Fruit fly (Drosophila melanogaster) whole organism, embryonic: ENCODE measurements around the gene MICAL-like.
A peak's percentile ranks its signal among the peaks of the same experiment; 100 is the strongest.

ENCODE experiments used
- B-H2 ChIP-seq: fragments of 200-800 bp; sonication (Bioruptor generic); optimal IDR thresholded peaks from 2 replicates; lab custom pipeline; 2018; ENCODE audit warnings: missing biosample characterization, mild to moderate bottlenecking, missing genetic modification characterization
- CG12744 ChIP-seq: fragments of 200-800 bp; sonication (Bioruptor generic); optimal IDR thresholded peaks from 2 replicates; lab custom pipeline; 2016; ENCODE audit warnings: missing biosample characterization, missing genetic modification characterization
- CG14710 ChIP-seq: fragments of 200-800 bp; sonication (Bioruptor generic); optimal IDR thresholded peaks from 3 replicates; lab custom pipeline; 2019; ENCODE audit warnings: missing biosample characterization, mild to moderate bottlenecking, missing genetic modification characterization, moderate library complexity
- CG14965 ChIP-seq: fragments of 200-800 bp; sonication (Bioruptor generic); optimal IDR thresholded peaks from 2 replicates; lab custom pipeline; 2016; ENCODE audit warnings: missing biosample characterization, missing genetic modification characterization, borderline replicate concordance
- CG1529 ChIP-seq: fragments of 200-800 bp; sonication (Bioruptor generic); optimal IDR thresholded peaks from 3 replicates; lab custom pipeline; 2018; ENCODE audit warnings: missing biosample characterization, missing genetic modification characterization
- CG17328 ChIP-seq: fragments of 200-800 bp; sonication (Bioruptor generic); IDR thresholded peaks from 2 replicates; pipeline ENCODE4 v1.3.6; 2022; ENCODE audit warnings: missing biosample characterization, missing genetic modification characterization
- CG17385 ChIP-seq: fragments of 200-800 bp; sonication (Bioruptor generic); optimal IDR thresholded peaks from 3 replicates; lab custom pipeline; 2018; ENCODE audit warnings: missing biosample characterization, mild to moderate bottlenecking, missing genetic modification characterization
- CG42726 ChIP-seq: fragments of 200-800 bp; sonication (Bioruptor generic); IDR thresholded peaks from 2 replicates; pipeline ENCODE4 v1.3.6; 2022; ENCODE audit warnings: missing biosample characterization, missing genetic modification characterization; ENCODE audit not compliant: partially characterized antibody
- CG5180 ChIP-seq: fragments of 200-800 bp; sonication (Bioruptor generic); optimal IDR thresholded peaks from 3 replicates; lab custom pipeline; 2017; ENCODE audit warnings: missing biosample characterization, missing genetic modification characterization, mild to moderate bottlenecking, moderate library complexity, missing genetic modification reagents
- CG6272 ChIP-seq: fragments of 200-800 bp; sonication (Bioruptor generic); IDR thresholded peaks from 2 replicates; pipeline ENCODE4 v1.3.6; 2022; ENCODE audit warnings: missing biosample characterization, missing genetic modification characterization
- CG6765 ChIP-seq: fragments of 200-800 bp; sonication (Bioruptor generic); optimal IDR thresholded peaks from 3 replicates; lab custom pipeline; 2017; ENCODE audit warnings: missing biosample characterization, mild to moderate bottlenecking, missing genetic modification characterization
- CG7357 ChIP-seq: fragments of 200-800 bp; sonication (Bioruptor generic); IDR thresholded peaks from 3 replicates; pipeline ENCODE4 v1.3.6; 2022; ENCODE audit warnings: missing biosample characterization, missing genetic modification characterization
- CG7372 ChIP-seq: fragments of 200-800 bp; sonication (Bioruptor generic); IDR thresholded peaks from 2 replicates; pipeline ENCODE4 v1.3.6; 2022; ENCODE audit warnings: missing biosample characterization, missing genetic modification characterization
- CG7963 ChIP-seq: fragments of 200-800 bp; sonication (Bioruptor generic); IDR thresholded peaks from 3 replicates; pipeline ENCODE4 v1.3.6; 2022; ENCODE audit warnings: missing biosample characterization, missing genetic modification characterization; ENCODE audit not compliant: partially characterized antibody
- CG8924 ChIP-seq: fragments of 200-800 bp; optimal IDR thresholded peaks from 3 replicates; lab custom pipeline; 2019; ENCODE audit warnings: missing biosample characterization, mild to moderate bottlenecking, missing genetic modification characterization, moderate library complexity
- CG9932 ChIP-seq: fragments of 200-800 bp; sonication (Bioruptor generic); IDR thresholded peaks from 2 replicates; pipeline ENCODE4 v1.3.6; 2022; ENCODE audit warnings: missing biosample characterization, missing genetic modification characterization
- CHES-1-like ChIP-seq: fragments of 200-800 bp; sonication (Bioruptor generic); optimal IDR thresholded peaks from 2 replicates; lab custom pipeline; 2016; ENCODE audit warnings: missing biosample characterization, missing genetic modification characterization
- Eip74EF ChIP-seq, 2 experiments: fragments of 200-800 bp in 1 of 2; fragments of >200 bp in 1 of 2; sonication (Bioruptor generic) in 1 of 2; optimal IDR thresholded peaks; 2 replicates each; lab custom pipeline; 2017 to 2019; ENCODE audit warnings: missing biosample characterization in 2 of 2, missing genetic modification characterization in 2 of 2, mild to moderate bottlenecking in 1 of 2, moderate library complexity in 1 of 2
- Fer1 ChIP-seq: fragments of 200-800 bp; sonication (Bioruptor generic); optimal IDR thresholded peaks from 2 replicates; lab custom pipeline; 2017; ENCODE audit warnings: missing biosample characterization, mild to moderate bottlenecking, missing genetic modification characterization
- HLH4C ChIP-seq: fragments of 200-800 bp; sonication (Bioruptor generic); IDR thresholded peaks from 3 replicates; pipeline ENCODE4 v1.3.6; 2022; ENCODE audit warnings: missing biosample characterization, missing genetic modification characterization; ENCODE audit not compliant: partially characterized antibody
- HLHmδ ChIP-seq: fragments of 200-800 bp; sonication (Bioruptor generic); optimal IDR thresholded peaks from 2 replicates; lab custom pipeline; 2018; ENCODE audit warnings: missing biosample characterization, mild to moderate bottlenecking, missing genetic modification characterization, moderate library complexity
- Hmx ChIP-seq: fragments of 200-800 bp; sonication (Bioruptor generic); optimal IDR thresholded peaks from 2 replicates; lab custom pipeline; 2016; ENCODE audit warnings: missing biosample characterization, missing genetic modification characterization
- Hsf ChIP-seq: fragments of 200-800 bp; sonication (Bioruptor generic); optimal IDR thresholded peaks from 3 replicates; lab custom pipeline; 2016; ENCODE audit warnings: missing biosample characterization, missing genetic modification characterization
- Mrtf ChIP-seq: fragments of 200-800 bp; sonication (Bioruptor generic); IDR thresholded peaks from 3 replicates; pipeline ENCODE4 v1.3.6; 2022; ENCODE audit warnings: missing biosample characterization, missing genetic modification characterization
- NC2α ChIP-seq: fragments of 200-800 bp; sonication (Bioruptor generic); optimal IDR thresholded peaks from 2 replicates; lab custom pipeline; 2016; ENCODE audit warnings: missing biosample characterization, missing genetic modification characterization
- Side ChIP-seq: fragments of 200-800 bp; sonication (Bioruptor generic); optimal IDR thresholded peaks from 2 replicates; lab custom pipeline; 2016; ENCODE audit warnings: missing biosample characterization, missing genetic modification characterization
- Sin3A ChIP-seq: fragments of >200 bp; optimal IDR thresholded peaks from 2 replicates; lab custom pipeline; 2018
- Sry-δ ChIP-seq: fragments of 200-800 bp; sonication (Bioruptor generic); optimal IDR thresholded peaks from 2 replicates; lab custom pipeline; 2016; ENCODE audit warnings: missing biosample characterization, missing genetic modification characterization
- Stat92E ChIP-seq, 3 experiments: fragments of >200 bp in 2 of 3; fragments of 200-800 bp in 1 of 3; sonication (Bioruptor generic) in 1 of 3; optimal IDR thresholded peaks; 2 replicates each; lab custom pipeline; 2017 to 2019; ENCODE audit warnings: missing biosample characterization in 3 of 3, missing genetic modification characterization in 3 of 3, mild to moderate bottlenecking in 1 of 3, moderate library complexity in 1 of 3
- Trl ChIP-seq, 3 experiments: fragments of >200 bp in 2 of 3; fragments of 200-800 bp in 1 of 3; sonication (Bioruptor generic) in 1 of 3; optimal IDR thresholded peaks; 2 replicates in 1 of 3; 3 replicates in 2 of 3; lab custom pipeline; 2016 to 2017; ENCODE audit warnings: missing biosample characterization in 1 of 3, missing genetic modification characterization in 1 of 3
- bowl ChIP-seq: fragments of 200-800 bp; sonication (Bioruptor generic); IDR thresholded peaks from 2 replicates; pipeline ENCODE4 v1.3.6; 2022; ENCODE audit warnings: missing biosample characterization, missing genetic modification characterization
- chinmo ChIP-seq: fragments of 200-800 bp; sonication (Bioruptor generic); IDR thresholded peaks from 4 replicates; pipeline ENCODE4 v1.3.6; 2022; ENCODE audit warnings: missing biosample characterization, missing genetic modification characterization; ENCODE audit not compliant: partially characterized antibody
- crol ChIP-seq: fragments of 200-800 bp; sonication (Bioruptor generic); IDR thresholded peaks from 2 replicates; pipeline ENCODE4 v1.3.6; 2022; ENCODE audit warnings: missing biosample characterization, missing genetic modification characterization
- dmrt99B ChIP-seq: fragments of 200-800 bp; sonication (Bioruptor generic); optimal IDR thresholded peaks from 2 replicates; lab custom pipeline; 2018; ENCODE audit warnings: missing biosample characterization, mild to moderate bottlenecking, missing genetic modification characterization, moderate library complexity
- dpn ChIP-seq, 2 experiments: fragments of 200-800 bp; sonication (Bioruptor generic); optimal IDR thresholded peaks; 3 replicates each; lab custom pipeline; 2016; ENCODE audit warnings: missing biosample characterization in 2 of 2, missing genetic modification characterization in 2 of 2
- gcm2 ChIP-seq: fragments of 200-800 bp; sonication (Bioruptor generic); optimal IDR thresholded peaks from 2 replicates; lab custom pipeline; 2016; ENCODE audit warnings: missing biosample characterization, missing genetic modification characterization
- gem ChIP-seq: fragments of 200-800 bp; sonication (Bioruptor generic); optimal IDR thresholded peaks from 2 replicates; lab custom pipeline; 2019; ENCODE audit warnings: missing biosample characterization, mild to moderate bottlenecking, missing genetic modification characterization, moderate library complexity
- h ChIP-seq: fragments of >200 bp; optimal IDR thresholded peaks from 2 replicates; lab custom pipeline; 2017
- hkb ChIP-seq, 2 experiments: fragments of 200-800 bp in 1 of 2; fragments of >200 bp in 1 of 2; sonication (Bioruptor generic) in 1 of 2; IDR thresholded peaks in 1 of 2; optimal IDR thresholded peaks in 1 of 2; 2 replicates each; pipeline versions ENCODE4 v1.3.6 to Lab custom; 2017 to 2022; ENCODE audit warnings: missing biosample characterization in 1 of 2, missing genetic modification characterization in 1 of 2
- lbe ChIP-seq: fragments of 200-800 bp; sonication (Bioruptor generic); optimal IDR thresholded peaks from 2 replicates; lab custom pipeline; 2016; ENCODE audit warnings: missing biosample characterization, mild to moderate bottlenecking, missing genetic modification characterization
- nerfin-2 ChIP-seq: fragments of 200-800 bp; sonication (Bioruptor generic); IDR thresholded peaks from 2 replicates; pipeline ENCODE4 v1.3.6; 2022; ENCODE audit warnings: missing biosample characterization, missing genetic modification characterization; ENCODE audit not compliant: partially characterized antibody
- p53 ChIP-seq: fragments of 200-800 bp; sonication (Bioruptor generic); optimal IDR thresholded peaks from 2 replicates; lab custom pipeline; 2016; ENCODE audit warnings: missing biosample characterization, missing genetic modification characterization
- sd ChIP-seq: fragments of 200-800 bp; sonication (Bioruptor generic); optimal IDR thresholded peaks from 3 replicates; lab custom pipeline; 2018; ENCODE audit warnings: missing biosample characterization, mild to moderate bottlenecking, missing genetic modification characterization, moderate library complexity
- sens-2 ChIP-seq: fragments of 200-800 bp; sonication (Bioruptor generic); IDR thresholded peaks from 2 replicates; pipeline ENCODE4 v1.3.6; 2022; ENCODE audit warnings: missing biosample characterization, missing genetic modification characterization
- so ChIP-seq: fragments of 200-800 bp; sonication (Bioruptor generic); IDR thresholded peaks from 3 replicates; pipeline ENCODE4 v1.3.6; 2022; ENCODE audit warnings: missing biosample characterization, missing genetic modification characterization
- sob ChIP-seq: fragments of 200-800 bp; sonication (Bioruptor generic); IDR thresholded peaks from 2 replicates; pipeline ENCODE4 v1.3.6; 2022; ENCODE audit warnings: missing biosample characterization, missing genetic modification characterization
- tap ChIP-seq: fragments of 200-800 bp; optimal IDR thresholded peaks from 3 replicates; lab custom pipeline; 2019; ENCODE audit warnings: missing biosample characterization, mild to moderate bottlenecking, missing genetic modification characterization, moderate library complexity
- unc-4 ChIP-seq: fragments of 200-800 bp; sonication (Bioruptor generic); IDR thresholded peaks from 2 replicates; pipeline ENCODE4 v1.3.6; 2022; ENCODE audit warnings: missing biosample characterization, missing genetic modification characterization; ENCODE audit not compliant: partially characterized antibody

Gene MICAL-like

dm6 chr3L:13036706-13037457 lies 21.8 kb upstream of the MICAL-like start, which contains the start of gene Srrm1 (continued):
- no peak for TF ChIP-seq CG17385
- TF ChIP-seq HLH4C (GFP tag; lab: Robert Waterston, UW): peak; percentile 87
- TF ChIP-seq CG7963 (GFP tag; lab: Robert Waterston, UW): peak; percentile 86
- no peak for TF ChIP-seq sd (tag; lab: Kevin White, UChicago)
- peak; percentile 82 for TF ChIP-seq CHES-1-like
- no peak for TF ChIP-seq NC2α (GFP tag; lab: Kevin White, UChicago)
- TF ChIP-seq Sin3A (lab: Kevin White, UChicago): peak; percentile 78
- no peak for TF ChIP-seq CG1529 (GFP tag; lab: Kevin White, UChicago)
- TF ChIP-seq Trl (optimal IDR thresholded peaks at IDR 0.05; lab: Kevin White, UChicago): no peak
- peak; percentile 52 for TF ChIP-seq Trl (GFP tag; optimal IDR thresholded peaks at IDR 0.05; lab: Kevin White, UChicago)
- TF ChIP-seq CG6765 (GFP tag; lab: Kevin White, UChicago): no peak
- TF ChIP-seq CG7372 (GFP tag; lab: Robert Waterston, UW): 0 out of 2 replicates have a peak, but pooled peaks have one; percentile 21
- TF ChIP-seq dmrt99B: no peak
- TF ChIP-seq Mrtf (GFP tag; lab: Robert Waterston, UW): no peak
- TF ChIP-seq B-H2: peak; percentile 39
- peak; percentile 30 for TF ChIP-seq lbe (GFP tag; lab: Kevin White, UChicago)
- no peak for TF ChIP-seq h (lab: Kevin White, UChicago)
- TF ChIP-seq gem (tag; lab: Kevin White, UChicago): peak; percentile 25
- peak; percentile 52 for TF ChIP-seq Hsf (GFP tag; lab: Kevin White, UChicago)
- peak; percentile 41 for TF ChIP-seq Side
- peak; percentile 42 for TF ChIP-seq Fer1 (GFP tag; lab: Kevin White, UChicago)
- no peak for TF ChIP-seq Stat92E (GFP tag; optimal IDR thresholded peaks at IDR 0.05; lab: Kevin White, UChicago)
- TF ChIP-seq hkb (optimal IDR thresholded peaks at IDR 0.05; lab: Kevin White, UChicago): no peak
- peak; percentile 33; the same call in 1 of the 2 replicates for TF ChIP-seq hkb (GFP tag; IDR thresholded peaks at IDR 0.05; lab: Robert Waterston, UW)
- no peak for TF ChIP-seq CG8924 (tag; lab: Kevin White, UChicago)
- peak; percentile 97 for TF ChIP-seq Sry-δ (GFP tag; lab: Kevin White, UChicago)
- peak; percentile 69; the same call in 1 of the 4 replicates for TF ChIP-seq chinmo
- no peak for TF ChIP-seq CG5180 (GFP tag; lab: Kevin White, UChicago)
- peak; percentile 65 for TF ChIP-seq CG14710 (tag; lab: Kevin White, UChicago)
- peak; percentile 90 for TF ChIP-seq unc-4 (GFP tag; lab: Robert Waterston, UW)
- no peak for TF ChIP-seq bowl
- 0 out of 3 replicates have a peak, but pooled peaks have one; percentile 64 for TF ChIP-seq so (GFP tag; lab: Robert Waterston, UW)
- TF ChIP-seq CG17328 (GFP tag; lab: Robert Waterston, UW): 0 out of 2 replicates have a peak, but pooled peaks have one; percentile 49
- TF ChIP-seq gcm2 (GFP tag; lab: Kevin White, UChicago): peak; percentile 25
- no peak for TF ChIP-seq Eip74EF (GFP tag; optimal IDR thresholded peaks at IDR 0.05; lab: Kevin White, UChicago)
- peak; percentile 71 for TF ChIP-seq CG9932 (GFP tag; lab: Robert Waterston, UW)
- TF ChIP-seq nerfin-2 (GFP tag; lab: Robert Waterston, UW): peak; percentile 79
- peak; percentile 25 for TF ChIP-seq CG12744 (GFP tag; lab: Kevin White, UChicago)
- peak; percentile 95 for TF ChIP-seq CG42726 (GFP tag; lab: Robert Waterston, UW)
- peak; percentile 49 to 60 for TF ChIP-seq dpn (GFP tag; optimal IDR thresholded peaks at IDR 0.05; lab: Kevin White, UChicago)
- no peak for TF ChIP-seq Hmx (GFP tag; lab: Kevin White, UChicago)
- TF ChIP-seq crol (GFP tag; lab: Robert Waterston, UW): peak; percentile 82
- TF ChIP-seq tap: no peak
- TF ChIP-seq HLHmδ (GFP tag; lab: Kevin White, UChicago): no peak
- TF ChIP-seq CG6272: peak; percentile 35
- no peak for TF ChIP-seq CG7357 (GFP tag; lab: Robert Waterston, UW)
- TF ChIP-seq CG14965 (GFP tag; lab: Kevin White, UChicago): no peak
- no peak for TF ChIP-seq sens-2
- TF ChIP-seq sob: peak; percentile 63
- TF ChIP-seq p53 (GFP tag; lab: Kevin White, UChicago): peak; percentile 47
